Fruit fly (Drosophila melanogaster) whole organism, embryonic: Measurements from ENCODE around the gene Rpn10.

ENCODE experiments used
- Bgb ChIP-seq: fragments of 200-800 bp; sonication (Bioruptor generic); IDR thresholded peaks from 2 replicates; pipeline ENCODE4 v1.3.6; 2022; ENCODE audit warnings: missing biosample characterization, missing genetic modification characterization; ENCODE audit not compliant: partially characterized antibody
- CG10654 ChIP-seq: fragments of 200-800 bp; sonication (Bioruptor generic); optimal IDR thresholded peaks from 2 replicates; lab custom pipeline; 2016; ENCODE audit warnings: missing biosample characterization, missing genetic modification characterization
- CG11398 ChIP-seq: fragments of 200-800 bp; sonication (Bioruptor generic); optimal IDR thresholded peaks from 2 replicates; lab custom pipeline; 2016; ENCODE audit warnings: missing biosample characterization, missing genetic modification characterization
- CG12391 ChIP-seq: fragments of 200-800 bp; sonication (Bioruptor generic); optimal IDR thresholded peaks from 3 replicates; lab custom pipeline; 2018; ENCODE audit warnings: missing biosample characterization, mild to moderate bottlenecking, missing genetic modification characterization, moderate library complexity
- CG13287 ChIP-seq: fragments of 200-800 bp; sonication (Bioruptor generic); IDR thresholded peaks from 2 replicates; pipeline ENCODE4 v1.3.6; 2022; ENCODE audit warnings: missing biosample characterization, missing genetic modification characterization; ENCODE audit not compliant: partially characterized antibody
- CG13424 ChIP-seq: fragments of 200-800 bp; sonication (Bioruptor generic); optimal IDR thresholded peaks from 2 replicates; lab custom pipeline; 2019; ENCODE audit warnings: missing biosample characterization, mild to moderate bottlenecking, missing genetic modification characterization, moderate library complexity
- CG14667 ChIP-seq: fragments of 200-800 bp; sonication (Bioruptor generic); IDR thresholded peaks from 2 replicates; pipeline ENCODE4 v1.3.6; 2022; ENCODE audit warnings: missing biosample characterization, missing genetic modification characterization
- CG14710 ChIP-seq: fragments of 200-800 bp; sonication (Bioruptor generic); optimal IDR thresholded peaks from 3 replicates; lab custom pipeline; 2019; ENCODE audit warnings: missing biosample characterization, mild to moderate bottlenecking, missing genetic modification characterization, moderate library complexity
- CG15269 ChIP-seq: fragments of 200-800 bp; sonication (Bioruptor generic); optimal IDR thresholded peaks from 2 replicates; lab custom pipeline; 2018; ENCODE audit warnings: missing biosample characterization, mild to moderate bottlenecking, missing genetic modification characterization, moderate library complexity
- CG17359 ChIP-seq: fragments of 200-800 bp; sonication (Bioruptor generic); optimal IDR thresholded peaks from 3 replicates; lab custom pipeline; 2018; ENCODE audit warnings: missing biosample characterization, mild to moderate bottlenecking, missing genetic modification characterization, moderate library complexity
- CG17912 ChIP-seq: fragments of 200-800 bp; sonication (Bioruptor generic); optimal IDR thresholded peaks from 2 replicates; lab custom pipeline; 2018; ENCODE audit warnings: missing biosample characterization, mild to moderate bottlenecking, missing genetic modification characterization
- CG2116 ChIP-seq: fragments of 200-800 bp; sonication (Bioruptor generic); optimal IDR thresholded peaks from 3 replicates; lab custom pipeline; 2018; ENCODE audit warnings: missing biosample characterization, mild to moderate bottlenecking, missing genetic modification characterization
- CG2712 ChIP-seq: fragments of 200-800 bp; optimal IDR thresholded peaks from 3 replicates; lab custom pipeline; 2019; ENCODE audit warnings: missing biosample characterization, mild to moderate bottlenecking, missing genetic modification characterization, moderate library complexity
- CG32532 ChIP-seq: fragments of 200-800 bp; sonication (Bioruptor generic); IDR thresholded peaks from 2 replicates; pipeline ENCODE4 v1.3.6; 2022; ENCODE audit warnings: missing biosample characterization, missing genetic modification characterization
- CG3995 ChIP-seq: fragments of 200-800 bp; sonication (Bioruptor generic); optimal IDR thresholded peaks from 3 replicates; lab custom pipeline; 2016; ENCODE audit warnings: missing biosample characterization, missing genetic modification characterization
- CG4424 ChIP-seq: fragments of 200-800 bp; sonication (Bioruptor generic); optimal IDR thresholded peaks from 3 replicates; lab custom pipeline; 2016; ENCODE audit warnings: missing biosample characterization, missing genetic modification characterization
- CG6254 ChIP-seq: fragments of 200-800 bp; sonication (Bioruptor generic); optimal IDR thresholded peaks from 3 replicates; lab custom pipeline; 2017; ENCODE audit warnings: mild to moderate bottlenecking, missing biosample characterization, missing genetic modification reagents, missing genetic modification characterization
- CG6765 ChIP-seq: fragments of 200-800 bp; sonication (Bioruptor generic); optimal IDR thresholded peaks from 3 replicates; lab custom pipeline; 2017; ENCODE audit warnings: missing biosample characterization, mild to moderate bottlenecking, missing genetic modification characterization
- CG7928 ChIP-seq: fragments of 200-800 bp; sonication (Bioruptor generic); optimal IDR thresholded peaks from 2 replicates; lab custom pipeline; 2017; ENCODE audit warnings: missing biosample characterization, mild to moderate bottlenecking, missing genetic modification characterization
- CG8089 ChIP-seq: fragments of 200-800 bp; sonication (Bioruptor generic); optimal IDR thresholded peaks from 3 replicates; lab custom pipeline; 2016; ENCODE audit warnings: missing biosample characterization, missing genetic modification characterization
- CG8281 ChIP-seq: fragments of 200-800 bp; sonication (Bioruptor generic); optimal IDR thresholded peaks from 2 replicates; lab custom pipeline; 2018; ENCODE audit warnings: missing biosample characterization, mild to moderate bottlenecking, missing genetic modification characterization, moderate library complexity
- CoRest ChIP-seq: fragments of 200-800 bp; sonication (Bioruptor generic); optimal IDR thresholded peaks from 3 replicates; lab custom pipeline; 2018; ENCODE audit warnings: missing biosample characterization, mild to moderate bottlenecking, missing genetic modification characterization, moderate library complexity
- D19B ChIP-seq: fragments of 200-800 bp; sonication (Bioruptor generic); optimal IDR thresholded peaks from 2 replicates; lab custom pipeline; 2017; ENCODE audit warnings: missing biosample characterization, mild to moderate bottlenecking, missing genetic modification characterization
- Dp ChIP-seq: fragments of 200-800 bp; sonication (Bioruptor generic); optimal IDR thresholded peaks from 2 replicates; lab custom pipeline; 2018; ENCODE audit warnings: missing biosample characterization, mild to moderate bottlenecking, missing genetic modification characterization, moderate library complexity
- Dref ChIP-seq: fragments of 200-800 bp; sonication (Bioruptor generic); IDR thresholded peaks from 2 replicates; pipeline ENCODE4 v1.3.6; 2022; ENCODE audit warnings: missing biosample characterization, missing genetic modification characterization
- HLHmδ ChIP-seq: fragments of 200-800 bp; sonication (Bioruptor generic); optimal IDR thresholded peaks from 2 replicates; lab custom pipeline; 2018; ENCODE audit warnings: missing biosample characterization, mild to moderate bottlenecking, missing genetic modification characterization, moderate library complexity
- Nf-YC ChIP-seq: fragments of 200-800 bp; optimal IDR thresholded peaks from 3 replicates; lab custom pipeline; 2019; ENCODE audit warnings: missing biosample characterization, mild to moderate bottlenecking, missing genetic modification characterization, moderate library complexity
- Sry-δ ChIP-seq: fragments of 200-800 bp; sonication (Bioruptor generic); optimal IDR thresholded peaks from 2 replicates; lab custom pipeline; 2016; ENCODE audit warnings: missing biosample characterization, missing genetic modification characterization
- ab ChIP-seq: fragments of 200-800 bp; sonication (Bioruptor generic); optimal IDR thresholded peaks from 2 replicates; lab custom pipeline; 2016; ENCODE audit warnings: missing biosample characterization, missing genetic modification characterization
- abd-A ChIP-seq: fragments of 200-800 bp; sonication (Bioruptor generic); optimal IDR thresholded peaks from 3 replicates; lab custom pipeline; 2019; ENCODE audit warnings: missing biosample characterization, mild to moderate bottlenecking, missing genetic modification characterization, moderate library complexity
- bab2 ChIP-seq: fragments of 200-800 bp; sonication (Bioruptor generic); optimal IDR thresholded peaks from 2 replicates; lab custom pipeline; 2016; ENCODE audit warnings: missing biosample characterization, missing genetic modification characterization
- bowl ChIP-seq: fragments of 200-800 bp; sonication (Bioruptor generic); IDR thresholded peaks from 2 replicates; pipeline ENCODE4 v1.3.6; 2022; ENCODE audit warnings: missing biosample characterization, missing genetic modification characterization
- croc ChIP-seq: fragments of 200-800 bp; sonication (Bioruptor generic); conservative IDR thresholded peaks from 3 replicates; pipeline ENCODE4 v1.3.6; 2022; ENCODE audit warnings: missing biosample characterization, missing genetic modification characterization
- da ChIP-seq: fragments of 200-800 bp; sonication (Bioruptor generic); optimal IDR thresholded peaks from 2 replicates; lab custom pipeline; 2016; ENCODE audit warnings: missing biosample characterization, missing genetic modification characterization
- eyg ChIP-seq: fragments of 200-800 bp; sonication (Bioruptor generic); optimal IDR thresholded peaks from 3 replicates; lab custom pipeline; 2016; ENCODE audit warnings: missing biosample characterization, missing genetic modification characterization
- gem ChIP-seq: fragments of 200-800 bp; sonication (Bioruptor generic); optimal IDR thresholded peaks from 2 replicates; lab custom pipeline; 2019; ENCODE audit warnings: missing biosample characterization, mild to moderate bottlenecking, missing genetic modification characterization, moderate library complexity
- ham ChIP-seq: fragments of 200-800 bp; sonication (Bioruptor generic); IDR thresholded peaks from 2 replicates; pipeline ENCODE4 v1.3.6; 2022; ENCODE audit warnings: missing biosample characterization, missing genetic modification characterization
- knrl ChIP-seq: fragments of 200-800 bp; sonication (Bioruptor generic); IDR thresholded peaks from 3 replicates; pipeline ENCODE4 v1.3.6; 2022; ENCODE audit warnings: missing biosample characterization, missing genetic modification characterization; ENCODE audit not compliant: partially characterized antibody
- lov ChIP-seq, 2 experiments: fragments of 200-800 bp in 1 of 2; fragments of >200 bp in 1 of 2; sonication (Bioruptor generic) in 1 of 2; IDR thresholded peaks in 1 of 2; optimal IDR thresholded peaks in 1 of 2; 2 replicates in 1 of 2; 3 replicates in 1 of 2; pipeline versions ENCODE4 v1.3.6 to Lab custom; 2017 to 2022; ENCODE audit warnings: missing biosample characterization in 1 of 2, missing genetic modification characterization in 1 of 2
- stc ChIP-seq: fragments of 200-800 bp; sonication (Bioruptor generic); IDR thresholded peaks from 2 replicates; pipeline ENCODE4 v1.3.6; 2022; ENCODE audit warnings: missing biosample characterization, missing genetic modification characterization
- tin ChIP-seq: fragments of 200-800 bp; sonication (Bioruptor generic); optimal IDR thresholded peaks from 3 replicates; lab custom pipeline; 2016; ENCODE audit warnings: missing biosample characterization, missing genetic modification characterization
- tio ChIP-seq: fragments of 200-800 bp; sonication (Bioruptor generic); optimal IDR thresholded peaks from 2 replicates; lab custom pipeline; 2017; ENCODE audit warnings: missing biosample characterization, missing genetic modification characterization, inconsistent platforms
- trh ChIP-seq: fragments of 200-800 bp; sonication (Bioruptor generic); optimal IDR thresholded peaks from 2 replicates; lab custom pipeline; 2016; ENCODE audit warnings: missing biosample characterization, missing genetic modification characterization
- unc-4 ChIP-seq: fragments of 200-800 bp; sonication (Bioruptor generic); IDR thresholded peaks from 2 replicates; pipeline ENCODE4 v1.3.6; 2022; ENCODE audit warnings: missing biosample characterization, missing genetic modification characterization; ENCODE audit not compliant: partially characterized antibody
- unpg ChIP-seq: fragments of 200-800 bp; sonication (Bioruptor generic); optimal IDR thresholded peaks from 3 replicates; lab custom pipeline; 2018; ENCODE audit warnings: missing biosample characterization, mild to moderate bottlenecking, missing genetic modification characterization, moderate library complexity
- vnd ChIP-seq: fragments of 200-800 bp; sonication (Bioruptor generic); IDR thresholded peaks from 3 replicates; pipeline ENCODE4 v1.3.6; 2022; ENCODE audit warnings: missing biosample characterization, missing genetic modification characterization; ENCODE audit not compliant: partially characterized antibody
- z ChIP-seq: fragments of 200-800 bp; sonication (Bioruptor generic); IDR thresholded peaks from 3 replicates; pipeline ENCODE4 v1.3.6; 2022; ENCODE audit warnings: missing biosample characterization, missing genetic modification characterization
- zen ChIP-seq: fragments of 200-800 bp; sonication (Bioruptor generic); optimal IDR thresholded peaks from 3 replicates; lab custom pipeline; 2018; ENCODE audit warnings: missing biosample characterization, mild to moderate bottlenecking, missing genetic modification characterization, moderate library complexity
- zfh2 ChIP-seq: fragments of 200-800 bp; sonication (Bioruptor generic); optimal IDR thresholded peaks from 2 replicates; lab custom pipeline; 2016; ENCODE audit warnings: missing biosample characterization, missing genetic modification characterization

Rpn10 gene

DNA sequence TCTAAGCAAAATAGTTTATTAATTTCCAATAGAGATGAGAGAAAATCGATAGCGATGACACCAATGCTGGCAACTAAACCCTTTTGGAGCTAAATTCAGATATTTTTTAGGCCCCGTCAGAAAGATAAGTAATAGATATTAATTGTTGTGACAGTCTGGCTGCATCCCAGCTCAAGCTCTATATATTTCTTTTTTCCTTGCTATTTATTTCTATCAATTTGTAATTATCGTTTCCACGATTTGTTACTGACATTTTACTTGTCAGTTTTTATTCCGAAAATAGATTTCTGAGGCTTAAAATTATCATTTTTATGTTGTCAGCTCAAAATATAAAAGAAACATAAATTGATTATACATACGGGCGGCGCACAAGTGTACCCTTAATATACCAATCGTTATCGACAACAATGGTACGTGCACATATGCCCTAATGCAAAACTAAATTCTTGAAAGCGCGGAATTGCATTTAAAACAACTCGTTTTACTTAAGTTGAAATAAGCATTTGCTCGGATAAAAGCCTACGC is 32.1 kb downstream of the Rpn10 start, which contains the start of the genes CRIF and SMC5 (continued):
- TF ChIP-seq CG4424 (GFP tag; lab: Kevin White, UChicago) (peak; percentile 68), unc-4 (GFP tag; lab: Robert Waterston, UW) (no peak), CoRest (tag; lab: Kevin White, UChicago) (peak; percentile 84), Dp (GFP tag; lab: Kevin White, UChicago) (peak; percentile 57), CG32532 (GFP tag; lab: Robert Waterston, UW) (no peak), lov (optimal IDR thresholded peaks at IDR 0.05; lab: Kevin White, UChicago) (no peak), lov (GFP tag; IDR thresholded peaks at IDR 0.05; lab: Robert Waterston, UW) (no peak), CG15269 (tag; lab: Kevin White, UChicago) (no peak), Nf-YC (peak; percentile 70), Bgb (GFP tag; lab: Robert Waterston, UW) (no peak), Sry-δ (GFP tag; lab: Kevin White, UChicago) (peak; percentile 87), ab (GFP tag; lab: Kevin White, UChicago) (no peak), ham (GFP tag; lab: Robert Waterston, UW) (no peak), HLHmδ (GFP tag; lab: Kevin White, UChicago) (no peak), zfh2 (peak; percentile 76), gem (peak; percentile 82), bab2 (peak; percentile 71), vnd (GFP tag; lab: Robert Waterston, UW) (no peak), CG14710 (tag; lab: Kevin White, UChicago) (peak; percentile 78), CG6254 (GFP tag; lab: Kevin White, UChicago) (no peak), CG8089 (no peak), eyg (GFP tag; lab: Kevin White, UChicago) (peak; percentile 24), CG13287 (GFP tag; lab: Robert Waterston, UW) (no peak; the same call in 1 of the 2 replicates), CG6765 (GFP tag; lab: Kevin White, UChicago) (no peak), bowl (GFP tag; lab: Robert Waterston, UW) (no peak), CG13424 (tag; lab: Kevin White, UChicago) (peak; percentile 74), CG10654 (GFP tag; lab: Kevin White, UChicago) (peak; percentile 42), abd-A (tag; lab: Kevin White, UChicago) (no peak), CG14667 (GFP tag; lab: Robert Waterston, UW) (no peak), tin (GFP tag; lab: Kevin White, UChicago) (peak; percentile 56), CG17359 (tag; lab: Kevin White, UChicago) (peak; percentile 55), tio (GFP tag; lab: Kevin White, UChicago) (peak; percentile 58), CG8281 (tag; lab: Kevin White, UChicago) (no peak), z (GFP tag; lab: Robert Waterston, UW) (no peak), CG7928 (GFP tag; lab: Kevin White, UChicago) (peak; percentile 11), Dref (peak; percentile 63), unpg (peak; percentile 58), CG12391 (tag; lab: Kevin White, UChicago) (peak; percentile 80), zen (tag; lab: Kevin White, UChicago) (peak; percentile 61), da (GFP tag; lab: Kevin White, UChicago) (peak; percentile 39), knrl (GFP tag; lab: Robert Waterston, UW) (peak; percentile 42; the same call in 1 of the 3 replicates), CG11398 (GFP tag; lab: Kevin White, UChicago) (no peak), stc (GFP tag; lab: Robert Waterston, UW) (peak; percentile 26; the same call in 1 of the 2 replicates), CG3995 (GFP tag; lab: Kevin White, UChicago) (peak; percentile 34), CG2116 (GFP tag; lab: Kevin White, UChicago) (peak; percentile 70), CG17912 (GFP tag; lab: Kevin White, UChicago) (no peak), croc (0 out of 3 replicates have a peak, but pooled peaks have one; percentile 31), CG2712 (tag; lab: Kevin White, UChicago) (peak; percentile 75), trh (GFP tag; lab: Kevin White, UChicago) (no peak), D19B (GFP tag; lab: Kevin White, UChicago) (peak; percentile 31)
